Fruit fly (Drosophila melanogaster) whole organism, embryonic: ENCODE results near the gene NK7.1.
A peak's percentile ranks its signal among the peaks of the same experiment; 100 is the strongest.

Source experiments
- Blimp-1 ChIP-seq: fragments of 200-800 bp; sonication (Bioruptor generic); optimal IDR thresholded peaks from 3 replicates; lab custom pipeline; 2018; ENCODE audit warnings: missing biosample characterization, missing genetic modification characterization, mild to moderate bottlenecking, moderate library complexity, missing genetic modification reagents
- CG10267 ChIP-seq: fragments of 200-800 bp; sonication (Bioruptor generic); optimal IDR thresholded peaks from 2 replicates; lab custom pipeline; 2018; ENCODE audit warnings: missing biosample characterization, mild to moderate bottlenecking, missing genetic modification characterization, moderate library complexity
- CG11456 ChIP-seq: fragments of 200-800 bp; sonication (Bioruptor generic); IDR thresholded peaks from 3 replicates; pipeline ENCODE4 v1.3.6; 2022; ENCODE audit warnings: missing biosample characterization, missing genetic modification characterization
- CG11504 ChIP-seq: fragments of 200-800 bp; sonication (Bioruptor generic); optimal IDR thresholded peaks from 3 replicates; lab custom pipeline; 2019; ENCODE audit warnings: missing biosample characterization, mild to moderate bottlenecking, missing genetic modification characterization, moderate library complexity
- CG13296 ChIP-seq: fragments of 200-800 bp; sonication (Bioruptor generic); optimal IDR thresholded peaks from 3 replicates; lab custom pipeline; 2018; ENCODE audit warnings: missing biosample characterization, mild to moderate bottlenecking, missing genetic modification characterization
- CG13775 ChIP-seq: fragments of 200-800 bp; sonication (Bioruptor generic); optimal IDR thresholded peaks from 3 replicates; lab custom pipeline; 2017; ENCODE audit warnings: missing biosample characterization, mild to moderate bottlenecking, missing genetic modification characterization
- CG14014 ChIP-seq: fragments of 200-800 bp; sonication (Bioruptor generic); IDR thresholded peaks from 2 replicates; pipeline ENCODE4 v1.3.6; 2022; ENCODE audit warnings: missing biosample characterization, missing genetic modification characterization
- CG14050 ChIP-seq: fragments of 200-800 bp; sonication (Bioruptor generic); IDR thresholded peaks from 3 replicates; pipeline ENCODE4 v1.3.6; 2022; ENCODE audit warnings: missing biosample characterization, missing genetic modification characterization
- CG14667 ChIP-seq: fragments of 200-800 bp; sonication (Bioruptor generic); IDR thresholded peaks from 2 replicates; pipeline ENCODE4 v1.3.6; 2022; ENCODE audit warnings: missing biosample characterization, missing genetic modification characterization
- CG15269 ChIP-seq: fragments of 200-800 bp; sonication (Bioruptor generic); optimal IDR thresholded peaks from 2 replicates; lab custom pipeline; 2018; ENCODE audit warnings: missing biosample characterization, mild to moderate bottlenecking, missing genetic modification characterization, moderate library complexity
- CG1792 ChIP-seq: fragments of 200-800 bp; sonication (Bioruptor generic); optimal IDR thresholded peaks from 2 replicates; lab custom pipeline; 2016; ENCODE audit warnings: missing biosample characterization, missing genetic modification characterization
- CG1832 ChIP-seq: fragments of 200-800 bp; sonication (Bioruptor generic); optimal IDR thresholded peaks from 2 replicates; lab custom pipeline; 2017; ENCODE audit warnings: missing biosample characterization, mild to moderate bottlenecking, missing genetic modification characterization, inconsistent platforms
- CG2120 ChIP-seq: fragments of 200-800 bp; sonication (Bioruptor generic); optimal IDR thresholded peaks from 3 replicates; lab custom pipeline; 2016; ENCODE audit warnings: missing biosample characterization, missing genetic modification characterization
- CG2889 ChIP-seq: fragments of 200-800 bp; sonication (Bioruptor generic); IDR thresholded peaks from 3 replicates; pipeline ENCODE4 v1.3.6; 2022; ENCODE audit warnings: missing biosample characterization, missing genetic modification characterization
- CG31388 ChIP-seq: fragments of 200-800 bp; sonication (Bioruptor generic); optimal IDR thresholded peaks from 2 replicates; lab custom pipeline; 2016; ENCODE audit warnings: missing biosample characterization, missing genetic modification characterization
- CG3407 ChIP-seq: fragments of 200-800 bp; sonication (Bioruptor generic); optimal IDR thresholded peaks from 2 replicates; lab custom pipeline; 2018; ENCODE audit warnings: missing biosample characterization, mild to moderate bottlenecking, missing genetic modification characterization
- CG34422 ChIP-seq: fragments of 200-800 bp; sonication (Bioruptor generic); IDR thresholded peaks from 3 replicates; pipeline ENCODE4 v1.3.6; 2022; ENCODE audit warnings: missing biosample characterization, missing genetic modification characterization
- CG6175 ChIP-seq: fragments of 200-800 bp; sonication (Bioruptor generic); IDR thresholded peaks from 3 replicates; pipeline ENCODE4 v1.3.6; 2022; ENCODE audit warnings: missing biosample characterization, missing genetic modification characterization
- CG6791 ChIP-seq: fragments of 200-800 bp; sonication (Bioruptor generic); IDR thresholded peaks from 3 replicates; pipeline ENCODE4 v1.3.6; 2022; ENCODE audit warnings: missing biosample characterization, missing genetic modification characterization; ENCODE audit not compliant: partially characterized antibody
- CG7271 ChIP-seq: fragments of 200-800 bp; sonication (Bioruptor generic); optimal IDR thresholded peaks from 2 replicates; lab custom pipeline; 2018; ENCODE audit warnings: missing biosample characterization, mild to moderate bottlenecking, missing genetic modification characterization, moderate library complexity
- CG7839 ChIP-seq: fragments of 200-800 bp; sonication (Bioruptor generic); optimal IDR thresholded peaks from 3 replicates; lab custom pipeline; 2018; ENCODE audit warnings: missing biosample characterization, mild to moderate bottlenecking, missing genetic modification characterization, moderate library complexity
- CG7987 ChIP-seq: fragments of 200-800 bp; sonication (Bioruptor generic); optimal IDR thresholded peaks from 2 replicates; lab custom pipeline; 2018; ENCODE audit warnings: missing biosample characterization, mild to moderate bottlenecking, missing genetic modification characterization, moderate library complexity
- CG9817 ChIP-seq: fragments of 200-800 bp; sonication (Bioruptor generic); optimal IDR thresholded peaks from 2 replicates; lab custom pipeline; 2018; ENCODE audit warnings: missing biosample characterization, mild to moderate bottlenecking, missing genetic modification characterization, moderate library complexity
- CG9932 ChIP-seq: fragments of 200-800 bp; sonication (Bioruptor generic); IDR thresholded peaks from 2 replicates; pipeline ENCODE4 v1.3.6; 2022; ENCODE audit warnings: missing biosample characterization, missing genetic modification characterization
- E2f1 ChIP-seq: fragments of 200-800 bp; sonication (Bioruptor generic); IDR thresholded peaks from 2 replicates; pipeline ENCODE4 v1.3.6; 2022; ENCODE audit warnings: missing biosample characterization, missing genetic modification characterization
- E2f2 ChIP-seq: fragments of 200-800 bp; sonication (Bioruptor generic); IDR thresholded peaks from 2 replicates; pipeline ENCODE4 v1.3.6; 2022; ENCODE audit warnings: missing biosample characterization, missing genetic modification characterization
- H15 ChIP-seq: fragments of 200-800 bp; sonication (Bioruptor generic); IDR thresholded peaks from 3 replicates; pipeline ENCODE4 v1.3.6; 2022; ENCODE audit warnings: missing biosample characterization, missing genetic modification characterization
- HLH3B ChIP-seq: fragments of 200-800 bp; sonication (Bioruptor generic); IDR thresholded peaks from 2 replicates; pipeline ENCODE4 v1.3.6; 2022; ENCODE audit warnings: missing biosample characterization, missing genetic modification characterization
- HLH4C ChIP-seq: fragments of 200-800 bp; sonication (Bioruptor generic); IDR thresholded peaks from 3 replicates; pipeline ENCODE4 v1.3.6; 2022; ENCODE audit warnings: missing biosample characterization, missing genetic modification characterization; ENCODE audit not compliant: partially characterized antibody
- Sox102F ChIP-seq: fragments of 200-800 bp; sonication (Bioruptor generic); optimal IDR thresholded peaks from 2 replicates; lab custom pipeline; 2018; ENCODE audit warnings: missing biosample characterization, mild to moderate bottlenecking, missing genetic modification characterization, moderate library complexity
- bab2 ChIP-seq: fragments of 200-800 bp; sonication (Bioruptor generic); optimal IDR thresholded peaks from 2 replicates; lab custom pipeline; 2016; ENCODE audit warnings: missing biosample characterization, missing genetic modification characterization
- bbx ChIP-seq: fragments of 200-800 bp; sonication (Bioruptor generic); IDR thresholded peaks from 2 replicates; pipeline ENCODE4 v1.3.6; 2022; ENCODE audit warnings: missing biosample characterization, missing genetic modification characterization; ENCODE audit not compliant: partially characterized antibody
- bsh ChIP-seq, 2 experiments: fragments of 200-800 bp; sonication (Bioruptor generic); optimal IDR thresholded peaks; 2 replicates each; lab custom pipeline; 2017 to 2018; ENCODE audit warnings: mild to moderate bottlenecking in 2 of 2, missing biosample characterization in 2 of 2, missing genetic modification characterization in 2 of 2, moderate library complexity in 1 of 2
- caup ChIP-seq: fragments of 200-800 bp; sonication (Bioruptor generic); optimal IDR thresholded peaks from 3 replicates; lab custom pipeline; 2017; ENCODE audit warnings: missing biosample characterization, mild to moderate bottlenecking, missing genetic modification characterization, moderate library complexity; ENCODE audit not compliant: severe bottlenecking
- ci ChIP-seq: fragments of 200-800 bp; sonication (Bioruptor generic); IDR thresholded peaks from 3 replicates; pipeline ENCODE4 v1.3.6; 2022; ENCODE audit warnings: missing biosample characterization, missing genetic modification characterization
- dan ChIP-seq: fragments of 200-800 bp; sonication (Bioruptor generic); IDR thresholded peaks from 2 replicates; pipeline ENCODE4 v1.3.6; 2022; ENCODE audit warnings: missing biosample characterization, missing genetic modification characterization
- esg ChIP-seq: fragments of 200-800 bp; sonication (Bioruptor generic); conservative IDR thresholded peaks from 2 replicates; pipeline ENCODE4 v1.3.6; 2022; ENCODE audit warnings: missing biosample characterization, missing genetic modification characterization
- fd96Cb ChIP-seq: fragments of 200-800 bp; sonication (Bioruptor generic); optimal IDR thresholded peaks from 2 replicates; lab custom pipeline; 2018; ENCODE audit warnings: missing biosample characterization, mild to moderate bottlenecking, missing genetic modification characterization, moderate library complexity
- fru ChIP-seq: fragments of >200 bp; optimal IDR thresholded peaks from 2 replicates; lab custom pipeline; 2017
- gem ChIP-seq: fragments of 200-800 bp; sonication (Bioruptor generic); optimal IDR thresholded peaks from 2 replicates; lab custom pipeline; 2019; ENCODE audit warnings: missing biosample characterization, mild to moderate bottlenecking, missing genetic modification characterization, moderate library complexity
- lbe ChIP-seq: fragments of 200-800 bp; sonication (Bioruptor generic); optimal IDR thresholded peaks from 2 replicates; lab custom pipeline; 2016; ENCODE audit warnings: missing biosample characterization, mild to moderate bottlenecking, missing genetic modification characterization
- lov ChIP-seq, 2 experiments: fragments of 200-800 bp in 1 of 2; fragments of >200 bp in 1 of 2; sonication (Bioruptor generic) in 1 of 2; IDR thresholded peaks in 1 of 2; optimal IDR thresholded peaks in 1 of 2; 2 replicates in 1 of 2; 3 replicates in 1 of 2; pipeline versions ENCODE4 v1.3.6 to Lab custom; 2017 to 2022; ENCODE audit warnings: missing biosample characterization in 1 of 2, missing genetic modification characterization in 1 of 2
- mam ChIP-seq: fragments of 200-800 bp; sonication (Bioruptor generic); optimal IDR thresholded peaks from 3 replicates; lab custom pipeline; 2016; ENCODE audit warnings: missing biosample characterization, missing genetic modification characterization
- nom ChIP-seq: fragments of 200-800 bp; sonication (Bioruptor generic); optimal IDR thresholded peaks from 2 replicates; lab custom pipeline; 2017; ENCODE audit warnings: missing biosample characterization, missing genetic modification characterization, mild to moderate bottlenecking, moderate library complexity, missing genetic modification reagents
- prd ChIP-seq, 3 experiments: fragments of >200 bp in 2 of 3; fragments of 200-800 bp in 1 of 3; sonication (Bioruptor generic) in 1 of 3; optimal IDR thresholded peaks in 2 of 3; IDR thresholded peaks in 1 of 3; 2 replicates in 2 of 3; 3 replicates in 1 of 3; pipeline versions ENCODE4 v1.3.6 to Lab custom; 2017 to 2022; ENCODE audit warnings: missing biosample characterization in 1 of 3, missing genetic modification characterization in 1 of 3
- sim ChIP-seq: fragments of 200-800 bp; sonication (Bioruptor generic); IDR thresholded peaks from 2 replicates; pipeline ENCODE4 v1.3.6; 2022; ENCODE audit warnings: missing biosample characterization, missing genetic modification characterization
- sr ChIP-seq: fragments of 200-800 bp; sonication (Bioruptor generic); IDR thresholded peaks from 3 replicates; pipeline ENCODE4 v1.3.6; 2022; ENCODE audit warnings: missing biosample characterization, missing genetic modification characterization
- vvl ChIP-seq: fragments of 200-800 bp; sonication (Bioruptor generic); IDR thresholded peaks from 2 replicates; pipeline ENCODE4 v1.3.6; 2022; ENCODE audit warnings: missing biosample characterization, missing genetic modification characterization
- wdn ChIP-seq: fragments of 200-800 bp; sonication (Bioruptor generic); IDR thresholded peaks from 2 replicates; pipeline ENCODE4 v1.3.6; 2022; ENCODE audit warnings: missing biosample characterization, missing genetic modification characterization

Gene NK7.1

dm6 chr3R:14357405-14357804 is 15.3 kb downstream of the NK7.1 start (continued):
- no peak; the same call in 1 of the 2 replicates for TF ChIP-seq E2f2 (GFP tag; lab: Robert Waterston, UW)
- peak; percentile 40 for TF ChIP-seq fd96Cb (tag; lab: Kevin White, UChicago)
- TF ChIP-seq CG9817 (tag; lab: Kevin White, UChicago) = peak; percentile 36
- TF ChIP-seq CG1792 = peak; percentile 17
- TF ChIP-seq CG14014 (GFP tag; lab: Robert Waterston, UW) = peak; percentile 35; the same call in 1 of the 2 replicates
- TF ChIP-seq CG7987 (GFP tag; lab: Kevin White, UChicago) = no peak
- TF ChIP-seq CG13775 (GFP tag; lab: Kevin White, UChicago) = peak; percentile 4
- peak; percentile 67 for TF ChIP-seq gem (tag; lab: Kevin White, UChicago)
- 0 out of 3 replicates have a peak, but pooled peaks have one; percentile 36 for TF ChIP-seq CG2889
- TF ChIP-seq CG1832 = no peak
- peak; percentile 45 for TF ChIP-seq Blimp-1 (GFP tag; lab: Kevin White, UChicago)
- TF ChIP-seq CG14667 (GFP tag; lab: Robert Waterston, UW) = peak; percentile 62
- peak; percentile 48 for TF ChIP-seq lbe (GFP tag; lab: Kevin White, UChicago)
- peak; percentile 64 for TF ChIP-seq CG11504
- TF ChIP-seq CG10267 = peak; percentile 11
- TF ChIP-seq prd (optimal IDR thresholded peaks at IDR 0.05; lab: Kevin White, UChicago) = no peak
- TF ChIP-seq prd (GFP tag; IDR thresholded peaks at IDR 0.05; lab: Robert Waterston, UW) = peak; percentile 88
- peak; percentile 48 for TF ChIP-seq nom (GFP tag; lab: Kevin White, UChicago)
- TF ChIP-seq CG2120 = peak; percentile 47
- no peak for TF ChIP-seq CG31388 (GFP tag; lab: Kevin White, UChicago)
- peak; percentile 20 for TF ChIP-seq caup (GFP tag; lab: Kevin White, UChicago)
- TF ChIP-seq fru (lab: Kevin White, UChicago) = no peak
- TF ChIP-seq H15 (GFP tag; lab: Robert Waterston, UW) = 0 out of 3 replicates have a peak, but pooled peaks have one; percentile 47
- peak; percentile 28; the same call in 1 of the 2 replicates for TF ChIP-seq E2f1 (GFP tag; lab: Robert Waterston, UW)
- TF ChIP-seq sr (GFP tag; lab: Robert Waterston, UW) = no peak
- TF ChIP-seq HLH3B (GFP tag; lab: Robert Waterston, UW) = peak; percentile 46
- TF ChIP-seq CG34422 (GFP tag; lab: Robert Waterston, UW) = no peak
- TF ChIP-seq CG7839 (tag; lab: Kevin White, UChicago) = peak; percentile 50
- TF ChIP-seq CG11456 (GFP tag; lab: Robert Waterston, UW) = peak; percentile 64; the same call in 1 of the 3 replicates
- TF ChIP-seq lov (optimal IDR thresholded peaks at IDR 0.05; lab: Kevin White, UChicago) = no peak
- peak; percentile 42; the same call in 1 of the 3 replicates for TF ChIP-seq lov (GFP tag; IDR thresholded peaks at IDR 0.05; lab: Robert Waterston, UW)
- TF ChIP-seq Sox102F = peak; percentile 50
- 0 out of 3 replicates have a peak, but pooled peaks have one; percentile 10 for TF ChIP-seq CG14050
- TF ChIP-seq CG13296 (GFP tag; lab: Kevin White, UChicago) = peak; percentile 17
- TF ChIP-seq HLH4C = no peak
- no peak for TF ChIP-seq bbx (GFP tag; lab: Robert Waterston, UW)

- TF ChIP-seq CG14667 (GFP tag; lab: Robert Waterston, UW) = peak; percentile 32; the same call in 1 of the 2 replicates
- TF ChIP-seq dan (GFP tag; lab: Robert Waterston, UW) = 0 out of 2 replicates have a peak, but pooled peaks have one; percentile 35
- no peak for TF ChIP-seq CG7271 (tag; lab: Kevin White, UChicago)
- TF ChIP-seq wdn (GFP tag; lab: Robert Waterston, UW) = no peak
- peak; percentile 9 for TF ChIP-seq mam
- peak; percentile 42 for TF ChIP-seq CG9932 (GFP tag; lab: Robert Waterston, UW)
- TF ChIP-seq vvl (GFP tag; lab: Robert Waterston, UW) = peak; percentile 74
- TF ChIP-seq bab2 (GFP tag; lab: Kevin White, UChicago) = peak; percentile 54
- TF ChIP-seq H15 (GFP tag; lab: Robert Waterston, UW) = 0 out of 3 replicates have a peak, but pooled peaks have one; percentile 37
- TF ChIP-seq sim (GFP tag; lab: Robert Waterston, UW) = no peak
- TF ChIP-seq esg (GFP tag; lab: Robert Waterston, UW) = peak; percentile 44; the same call in 1 of the 2 replicates
- TF ChIP-seq CG6175 = no peak
- TF ChIP-seq CG6791 (GFP tag; lab: Robert Waterston, UW) = no peak
- TF ChIP-seq CG15269 (tag; lab: Kevin White, UChicago) = peak; percentile 8
- TF ChIP-seq CG1792 = no peak
- peak; percentile 64; the same call in 1 of the 3 replicates for TF ChIP-seq ci (GFP tag; lab: Robert Waterston, UW)
- TF ChIP-seq CG3407 (GFP tag; lab: Kevin White, UChicago) = no peak
- peak; percentile 49 for TF ChIP-seq CG11504
- peak in 1 of 2 experiments; percentile 29 for TF ChIP-seq bsh (GFP tag; optimal IDR thresholded peaks at IDR 0.05; lab: Kevin White, UChicago)
Observed at dm6 chr3R:14356619-14357018, 16.1 kb downstream of the NK7.1 start.
